Fruit fly (Drosophila melanogaster) whole organism, embryonic: ENCODE measurements around the gene CG10481.

Source experiments
- Awh ChIP-seq: fragments of 200-800 bp; sonication (Bioruptor generic); IDR thresholded peaks from 2 replicates; pipeline ENCODE4, ENCODE4 v1.3.6; 2022; ENCODE audit warnings: missing biosample characterization, missing genetic modification characterization
- B-H1 ChIP-seq: fragments of 200-800 bp; sonication (Bioruptor generic); IDR thresholded peaks from 3 replicates; pipeline ENCODE4 v1.3.6; 2022; ENCODE audit warnings: missing biosample characterization, missing genetic modification characterization
- CG10462 ChIP-seq: fragments of 200-800 bp; sonication (Bioruptor generic); optimal IDR thresholded peaks from 2 replicates; lab custom pipeline; 2016; ENCODE audit warnings: missing biosample characterization, missing genetic modification characterization
- CG10543 ChIP-seq: fragments of 200-800 bp; sonication (Bioruptor generic); optimal IDR thresholded peaks from 3 replicates; lab custom pipeline; 2017; ENCODE audit warnings: missing biosample characterization, mild to moderate bottlenecking, missing genetic modification characterization, moderate library complexity
- CG11398 ChIP-seq: fragments of 200-800 bp; sonication (Bioruptor generic); optimal IDR thresholded peaks from 2 replicates; lab custom pipeline; 2016; ENCODE audit warnings: missing biosample characterization, missing genetic modification characterization
- CG12071 ChIP-seq: fragments of 200-800 bp; sonication (Bioruptor generic); optimal IDR thresholded peaks from 3 replicates; lab custom pipeline; 2018; ENCODE audit warnings: missing biosample characterization, mild to moderate bottlenecking, missing genetic modification characterization
- CG12769 ChIP-seq: fragments of 200-800 bp; sonication (Bioruptor generic); optimal IDR thresholded peaks from 2 replicates; lab custom pipeline; 2019; ENCODE audit warnings: missing biosample characterization, mild to moderate bottlenecking, missing genetic modification characterization, moderate library complexity
- CG13775 ChIP-seq: fragments of 200-800 bp; sonication (Bioruptor generic); optimal IDR thresholded peaks from 3 replicates; lab custom pipeline; 2017; ENCODE audit warnings: missing biosample characterization, mild to moderate bottlenecking, missing genetic modification characterization
- CG13894 ChIP-seq: fragments of 200-800 bp; sonication (Bioruptor generic); optimal IDR thresholded peaks from 3 replicates; lab custom pipeline; 2018; ENCODE audit warnings: missing biosample characterization, mild to moderate bottlenecking, missing genetic modification characterization, moderate library complexity
- CG17359 ChIP-seq: fragments of 200-800 bp; sonication (Bioruptor generic); optimal IDR thresholded peaks from 3 replicates; lab custom pipeline; 2018; ENCODE audit warnings: missing biosample characterization, mild to moderate bottlenecking, missing genetic modification characterization, moderate library complexity
- CG17385 ChIP-seq: fragments of 200-800 bp; sonication (Bioruptor generic); optimal IDR thresholded peaks from 3 replicates; lab custom pipeline; 2018; ENCODE audit warnings: missing biosample characterization, mild to moderate bottlenecking, missing genetic modification characterization
- CG18262 ChIP-seq: fragments of 200-800 bp; optimal IDR thresholded peaks from 3 replicates; lab custom pipeline; 2019; ENCODE audit warnings: missing biosample characterization, mild to moderate bottlenecking, missing genetic modification characterization, moderate library complexity
- CG18476 ChIP-seq: fragments of 200-800 bp; sonication (Bioruptor generic); optimal IDR thresholded peaks from 2 replicates; lab custom pipeline; 2016; ENCODE audit warnings: missing biosample characterization, mild to moderate bottlenecking, missing genetic modification characterization
- CG2875 ChIP-seq: fragments of 200-800 bp; sonication (Bioruptor generic); optimal IDR thresholded peaks from 2 replicates; lab custom pipeline; 2017; ENCODE audit warnings: missing biosample characterization, mild to moderate bottlenecking, missing genetic modification characterization, missing genetic modification reagents
- CG31388 ChIP-seq: fragments of 200-800 bp; sonication (Bioruptor generic); optimal IDR thresholded peaks from 2 replicates; lab custom pipeline; 2016; ENCODE audit warnings: missing biosample characterization, missing genetic modification characterization
- CG3726 ChIP-seq: fragments of 200-800 bp; sonication (Bioruptor generic); IDR thresholded peaks from 3 replicates; pipeline ENCODE4, ENCODE4 v1.3.6; 2022; ENCODE audit warnings: missing biosample characterization, missing genetic modification characterization
- CG4282 ChIP-seq: fragments of 200-800 bp; sonication (Bioruptor generic); optimal IDR thresholded peaks from 2 replicates; lab custom pipeline; 2016; ENCODE audit warnings: missing biosample characterization, missing genetic modification characterization
- CG6175 ChIP-seq: fragments of 200-800 bp; sonication (Bioruptor generic); IDR thresholded peaks from 3 replicates; pipeline ENCODE4 v1.3.6; 2022; ENCODE audit warnings: missing biosample characterization, missing genetic modification characterization
- CG6272 ChIP-seq: fragments of 200-800 bp; sonication (Bioruptor generic); IDR thresholded peaks from 2 replicates; pipeline ENCODE4 v1.3.6; 2022; ENCODE audit warnings: missing biosample characterization, missing genetic modification characterization
- CG7786 ChIP-seq: fragments of 200-800 bp; sonication (Bioruptor generic); optimal IDR thresholded peaks from 2 replicates; lab custom pipeline; 2016; ENCODE audit warnings: missing biosample characterization, missing genetic modification characterization
- CG7928 ChIP-seq: fragments of 200-800 bp; sonication (Bioruptor generic); optimal IDR thresholded peaks from 2 replicates; lab custom pipeline; 2017; ENCODE audit warnings: missing biosample characterization, mild to moderate bottlenecking, missing genetic modification characterization
- CG7987 ChIP-seq: fragments of 200-800 bp; sonication (Bioruptor generic); optimal IDR thresholded peaks from 2 replicates; lab custom pipeline; 2018; ENCODE audit warnings: missing biosample characterization, mild to moderate bottlenecking, missing genetic modification characterization, moderate library complexity
- CG8089 ChIP-seq: fragments of 200-800 bp; sonication (Bioruptor generic); optimal IDR thresholded peaks from 3 replicates; lab custom pipeline; 2016; ENCODE audit warnings: missing biosample characterization, missing genetic modification characterization
- CG8478 ChIP-seq: fragments of >200 bp; optimal IDR thresholded peaks from 2 replicates; lab custom pipeline; 2018
- CoRest ChIP-seq: fragments of 200-800 bp; sonication (Bioruptor generic); optimal IDR thresholded peaks from 3 replicates; lab custom pipeline; 2018; ENCODE audit warnings: missing biosample characterization, mild to moderate bottlenecking, missing genetic modification characterization, moderate library complexity
- D19A ChIP-seq: fragments of 200-800 bp; optimal IDR thresholded peaks from 3 replicates; lab custom pipeline; 2019; ENCODE audit warnings: missing biosample characterization, mild to moderate bottlenecking, missing genetic modification characterization, moderate library complexity
- Dek ChIP-seq: fragments of 200-800 bp; sonication (Bioruptor generic); optimal IDR thresholded peaks from 3 replicates; lab custom pipeline; 2019; ENCODE audit warnings: missing biosample characterization, mild to moderate bottlenecking, missing genetic modification characterization, moderate library complexity
- GATAe ChIP-seq: fragments of 200-800 bp; sonication (Bioruptor generic); conservative IDR thresholded peaks from 2 replicates; pipeline ENCODE4 v1.3.6; 2022; ENCODE audit warnings: missing biosample characterization, missing genetic modification characterization
- HHEX ChIP-seq: fragments of 200-800 bp; sonication (Bioruptor generic); optimal IDR thresholded peaks from 3 replicates; lab custom pipeline; 2017; ENCODE audit warnings: missing biosample characterization, mild to moderate bottlenecking, missing genetic modification characterization, missing genetic modification reagents
- Hr39 ChIP-seq: fragments of >200 bp; optimal IDR thresholded peaks from 2 replicates; lab custom pipeline; 2017
- Kr ChIP-seq: fragments of 200-800 bp; sonication (Bioruptor generic); optimal IDR thresholded peaks from 2 replicates; lab custom pipeline; 2017; ENCODE audit warnings: missing biosample characterization, mild to moderate bottlenecking, missing genetic modification characterization
- Lhr ChIP-seq: fragments of 200-800 bp; sonication (Bioruptor generic); optimal IDR thresholded peaks from 3 replicates; lab custom pipeline; 2017; ENCODE audit warnings: mild to moderate bottlenecking, missing biosample characterization, missing genetic modification reagents, missing genetic modification characterization
- Meics ChIP-seq: fragments of 200-800 bp; sonication (Bioruptor generic); optimal IDR thresholded peaks from 2 replicates; lab custom pipeline; 2017; ENCODE audit warnings: missing biosample characterization, mild to moderate bottlenecking, missing genetic modification characterization
- Myb ChIP-seq: fragments of 200-800 bp; sonication (Bioruptor generic); optimal IDR thresholded peaks from 2 replicates; lab custom pipeline; 2016; ENCODE audit warnings: missing biosample characterization, missing genetic modification characterization
- Nf-YC ChIP-seq: fragments of 200-800 bp; optimal IDR thresholded peaks from 3 replicates; lab custom pipeline; 2019; ENCODE audit warnings: missing biosample characterization, mild to moderate bottlenecking, missing genetic modification characterization, moderate library complexity
- TFAM ChIP-seq: fragments of 200-800 bp; sonication (Bioruptor generic); optimal IDR thresholded peaks from 2 replicates; lab custom pipeline; 2017; ENCODE audit warnings: missing biosample characterization, missing genetic modification characterization, inconsistent platforms
- Xbp1 ChIP-seq: fragments of 200-800 bp; sonication (Bioruptor generic); optimal IDR thresholded peaks from 3 replicates; lab custom pipeline; 2016; ENCODE audit warnings: missing biosample characterization, mild to moderate bottlenecking, missing genetic modification characterization
- cato ChIP-seq: fragments of 200-800 bp; sonication (Bioruptor generic); optimal IDR thresholded peaks from 2 replicates; lab custom pipeline; 2016; ENCODE audit warnings: missing biosample characterization, missing genetic modification characterization, borderline replicate concordance
- dm ChIP-seq: fragments of 200-800 bp; sonication (Bioruptor generic); optimal IDR thresholded peaks from 3 replicates; lab custom pipeline; 2016; ENCODE audit warnings: missing biosample characterization, missing genetic modification characterization
- en ChIP-seq: fragments of 200-800 bp; sonication (Bioruptor generic); optimal IDR thresholded peaks from 2 replicates; lab custom pipeline; 2016; ENCODE audit warnings: missing biosample characterization, missing genetic modification characterization
- hb ChIP-seq: fragments of 200-800 bp; sonication (Bioruptor generic); IDR thresholded peaks from 3 replicates; pipeline ENCODE4 v1.3.6; 2022; ENCODE audit warnings: missing biosample characterization, missing genetic modification characterization; ENCODE audit not compliant: partially characterized antibody
- hth ChIP-seq: fragments of >200 bp; optimal IDR thresholded peaks from 2 replicates; lab custom pipeline; 2017; ENCODE audit warnings: inconsistent platforms
- mld ChIP-seq: fragments of 200-800 bp; sonication (Bioruptor generic); IDR thresholded peaks from 3 replicates; pipeline ENCODE4 v1.3.6; 2022; ENCODE audit warnings: missing biosample characterization, missing genetic modification characterization; ENCODE audit not compliant: partially characterized antibody
- pb ChIP-seq: fragments of 200-800 bp; sonication (Bioruptor generic); optimal IDR thresholded peaks from 3 replicates; lab custom pipeline; 2016; ENCODE audit warnings: missing biosample characterization, missing genetic modification characterization
- slou ChIP-seq: fragments of 200-800 bp; sonication (Bioruptor generic); optimal IDR thresholded peaks from 3 replicates; lab custom pipeline; 2016; ENCODE audit warnings: missing biosample characterization, missing genetic modification characterization
- so ChIP-seq: fragments of 200-800 bp; sonication (Bioruptor generic); IDR thresholded peaks from 3 replicates; pipeline ENCODE4 v1.3.6; 2022; ENCODE audit warnings: missing biosample characterization, missing genetic modification characterization
- tio ChIP-seq: fragments of 200-800 bp; sonication (Bioruptor generic); optimal IDR thresholded peaks from 2 replicates; lab custom pipeline; 2017; ENCODE audit warnings: missing biosample characterization, missing genetic modification characterization, inconsistent platforms
- toy ChIP-seq: fragments of 200-800 bp; sonication (Bioruptor generic); IDR thresholded peaks from 2 replicates; pipeline ENCODE4 v1.3.6; 2022; ENCODE audit warnings: missing biosample characterization, missing genetic modification characterization
- trem ChIP-seq: fragments of 200-800 bp; optimal IDR thresholded peaks from 3 replicates; lab custom pipeline; 2019; ENCODE audit warnings: missing biosample characterization, mild to moderate bottlenecking, missing genetic modification characterization, moderate library complexity
- wek ChIP-seq: fragments of 200-800 bp; sonication (Bioruptor generic); optimal IDR thresholded peaks from 3 replicates; lab custom pipeline; 2018; ENCODE audit warnings: missing biosample characterization, mild to moderate bottlenecking, missing genetic modification characterization, moderate library complexity

Gene CG10481

dm6 chr2L:19866540-19867318 is 25.6 kb downstream of the CG10481 start (continued):
- TF ChIP-seq CG13894 (tag; lab: Kevin White, UChicago) (no peak), B-H1 (GFP tag; lab: Robert Waterston, UW) (no peak), CG7928 (GFP tag; lab: Kevin White, UChicago) (no peak), HHEX (GFP tag; lab: Kevin White, UChicago) (peak; percentile 27), so (GFP tag; lab: Robert Waterston, UW) (peak; percentile 58; the same call in 1 of the 3 replicates), CG18476 (GFP tag; lab: Kevin White, UChicago) (no peak), D19A (tag; lab: Kevin White, UChicago) (peak; percentile 61), CG12769 (tag; lab: Kevin White, UChicago) (peak; percentile 2), mld (GFP tag; lab: Robert Waterston, UW) (no peak), Meics (GFP tag; lab: Kevin White, UChicago) (peak; percentile 51), CG4282 (GFP tag; lab: Kevin White, UChicago) (no peak), toy (GFP tag; lab: Robert Waterston, UW) (no peak), CG31388 (GFP tag; lab: Kevin White, UChicago) (no peak), dm (GFP tag; lab: Kevin White, UChicago) (no peak), CG6272 (GFP tag; lab: Robert Waterston, UW) (0 out of 2 replicates have a peak, but pooled peaks have one; percentile 14), GATAe (no peak), CG12071 (GFP tag; lab: Kevin White, UChicago) (no peak), Hr39 (no peak), Myb (GFP tag; lab: Kevin White, UChicago) (no peak), Kr (GFP tag; lab: Kevin White, UChicago) (no peak), CG10543 (no peak), cato (GFP tag; lab: Kevin White, UChicago) (peak; percentile 9), hb (GFP tag; lab: Robert Waterston, UW) (no peak), CoRest (tag; lab: Kevin White, UChicago) (peak; percentile 65), en (GFP tag; lab: Kevin White, UChicago) (no peak), CG7786 (peak; percentile 1), CG8089 (GFP tag; lab: Kevin White, UChicago) (no peak), CG10462 (GFP tag; lab: Kevin White, UChicago) (no peak), hth (lab: Kevin White, UChicago) (no peak), pb (peak; percentile 40), CG3726 (GFP tag; lab: Robert Waterston, UW) (no peak), Lhr (peak; percentile 16), CG13775 (peak; percentile 34), Awh (no peak), CG17359 (peak; percentile 45), Xbp1 (GFP tag; lab: Kevin White, UChicago) (peak; percentile 50), tio (GFP tag; lab: Kevin White, UChicago) (peak; percentile 59), CG7987 (GFP tag; lab: Kevin White, UChicago) (no peak), CG18262 (tag; lab: Kevin White, UChicago) (peak; percentile 75), Dek (peak; percentile 17), CG6175 (GFP tag; lab: Robert Waterston, UW) (0 out of 3 replicates have a peak, but pooled peaks have one; percentile 30), Nf-YC (tag; lab: Kevin White, UChicago) (no peak), CG2875 (GFP tag; lab: Kevin White, UChicago) (no peak), wek (GFP tag; lab: Kevin White, UChicago) (no peak), slou (GFP tag; lab: Kevin White, UChicago) (no peak), CG17385 (GFP tag; lab: Kevin White, UChicago) (peak; percentile 26), CG11398 (GFP tag; lab: Kevin White, UChicago) (peak; percentile 53), TFAM (no peak), CG8478 (lab: Kevin White, UChicago) (no peak), trem (tag; lab: Kevin White, UChicago) (peak; percentile 9)
